Fruit fly (Drosophila melanogaster) whole organism, embryonic: ENCODE results near the gene cd.

Experiments
- Adf1 ChIP-seq: fragments of 200-800 bp; sonication (Bioruptor generic); IDR thresholded peaks from 2 replicates; pipeline ENCODE4 v1.3.6; 2022; ENCODE audit warnings: missing biosample characterization, missing genetic modification characterization
- CG10209 ChIP-seq: fragments of 200-800 bp; sonication (Bioruptor generic); optimal IDR thresholded peaks from 3 replicates; lab custom pipeline; 2017; ENCODE audit warnings: missing biosample characterization, mild to moderate bottlenecking, missing genetic modification characterization, missing genetic modification reagents
- CG10543 ChIP-seq: fragments of 200-800 bp; sonication (Bioruptor generic); optimal IDR thresholded peaks from 3 replicates; lab custom pipeline; 2017; ENCODE audit warnings: missing biosample characterization, mild to moderate bottlenecking, missing genetic modification characterization, moderate library complexity
- CG12219 ChIP-seq: fragments of 200-800 bp; sonication (Bioruptor generic); optimal IDR thresholded peaks from 3 replicates; lab custom pipeline; 2018; ENCODE audit warnings: missing biosample characterization, mild to moderate bottlenecking, missing genetic modification characterization
- CG1233 ChIP-seq: fragments of 200-800 bp; sonication (Bioruptor generic); optimal IDR thresholded peaks from 4 replicates; lab custom pipeline; 2018; ENCODE audit warnings: missing biosample characterization, mild to moderate bottlenecking, missing genetic modification characterization
- CG12942 ChIP-seq: fragments of 200-800 bp; sonication (Bioruptor generic); optimal IDR thresholded peaks from 3 replicates; lab custom pipeline; 2016; ENCODE audit warnings: missing biosample characterization, missing genetic modification characterization
- CG13624 ChIP-seq: fragments of 200-800 bp; sonication (Bioruptor generic); optimal IDR thresholded peaks from 2 replicates; lab custom pipeline; 2016; ENCODE audit warnings: missing biosample characterization, missing genetic modification characterization
- CG14667 ChIP-seq: fragments of 200-800 bp; sonication (Bioruptor generic); IDR thresholded peaks from 2 replicates; pipeline ENCODE4 v1.3.6; 2022; ENCODE audit warnings: missing biosample characterization, missing genetic modification characterization
- CG15514 ChIP-seq: fragments of 200-800 bp; sonication (Bioruptor generic); optimal IDR thresholded peaks from 3 replicates; lab custom pipeline; 2017; ENCODE audit warnings: missing biosample characterization, missing genetic modification characterization, mild to moderate bottlenecking, moderate library complexity, missing genetic modification reagents
- CG17385 ChIP-seq: fragments of 200-800 bp; sonication (Bioruptor generic); optimal IDR thresholded peaks from 3 replicates; lab custom pipeline; 2018; ENCODE audit warnings: missing biosample characterization, mild to moderate bottlenecking, missing genetic modification characterization
- CG1832 ChIP-seq: fragments of 200-800 bp; sonication (Bioruptor generic); optimal IDR thresholded peaks from 2 replicates; lab custom pipeline; 2017; ENCODE audit warnings: missing biosample characterization, mild to moderate bottlenecking, missing genetic modification characterization, inconsistent platforms
- CG2889 ChIP-seq: fragments of 200-800 bp; sonication (Bioruptor generic); IDR thresholded peaks from 3 replicates; pipeline ENCODE4 v1.3.6; 2022; ENCODE audit warnings: missing biosample characterization, missing genetic modification characterization
- CG31441 ChIP-seq: fragments of 200-800 bp; sonication (Bioruptor generic); IDR thresholded peaks from 2 replicates; pipeline ENCODE4 v1.3.6; 2022; ENCODE audit warnings: missing biosample characterization, missing genetic modification characterization
- CG32532 ChIP-seq: fragments of 200-800 bp; sonication (Bioruptor generic); IDR thresholded peaks from 2 replicates; pipeline ENCODE4 v1.3.6; 2022; ENCODE audit warnings: missing biosample characterization, missing genetic modification characterization
- CG34376 ChIP-seq: fragments of 200-800 bp; sonication (Bioruptor generic); optimal IDR thresholded peaks from 2 replicates; lab custom pipeline; 2018; ENCODE audit warnings: missing biosample characterization, mild to moderate bottlenecking, missing genetic modification characterization
- CG3847 ChIP-seq: fragments of 200-800 bp; sonication (Bioruptor generic); IDR thresholded peaks from 2 replicates; pipeline ENCODE4 v1.3.6; 2022; ENCODE audit warnings: missing biosample characterization, missing genetic modification characterization
- CG6813 ChIP-seq: fragments of 200-800 bp; sonication (Bioruptor generic); optimal IDR thresholded peaks from 2 replicates; lab custom pipeline; 2017; ENCODE audit warnings: missing biosample characterization, missing genetic modification characterization, mild to moderate bottlenecking, moderate library complexity, missing genetic modification reagents
- CG7372 ChIP-seq: fragments of 200-800 bp; sonication (Bioruptor generic); IDR thresholded peaks from 2 replicates; pipeline ENCODE4 v1.3.6; 2022; ENCODE audit warnings: missing biosample characterization, missing genetic modification characterization
- CG8290 ChIP-seq, 3 experiments: fragments of 200-800 bp; sonication (Bioruptor generic); optimal IDR thresholded peaks; 2 replicates each; lab custom pipeline; 2016 to 2019; ENCODE audit warnings: missing biosample characterization in 3 of 3, missing genetic modification characterization in 3 of 3, mild to moderate bottlenecking in 2 of 3, moderate library complexity in 1 of 3
- Fer1 ChIP-seq: fragments of 200-800 bp; sonication (Bioruptor generic); optimal IDR thresholded peaks from 2 replicates; lab custom pipeline; 2017; ENCODE audit warnings: missing biosample characterization, mild to moderate bottlenecking, missing genetic modification characterization
- Fer2 ChIP-seq: fragments of 200-800 bp; sonication (Bioruptor generic); optimal IDR thresholded peaks from 2 replicates; lab custom pipeline; 2018; ENCODE audit warnings: missing biosample characterization, mild to moderate bottlenecking, missing genetic modification characterization, moderate library complexity
- Gug ChIP-seq: fragments of 200-800 bp; sonication (Bioruptor generic); IDR thresholded peaks from 4 replicates; pipeline ENCODE4 v1.3.6; 2022; ENCODE audit warnings: missing biosample characterization, missing genetic modification characterization
- H15 ChIP-seq: fragments of 200-800 bp; sonication (Bioruptor generic); IDR thresholded peaks from 3 replicates; pipeline ENCODE4 v1.3.6; 2022; ENCODE audit warnings: missing biosample characterization, missing genetic modification characterization
- HLH54F ChIP-seq: fragments of 200-800 bp; sonication (Bioruptor generic); optimal IDR thresholded peaks from 3 replicates; lab custom pipeline; 2016; ENCODE audit warnings: missing biosample characterization, missing genetic modification characterization
- Hsf ChIP-seq: fragments of 200-800 bp; sonication (Bioruptor generic); optimal IDR thresholded peaks from 3 replicates; lab custom pipeline; 2016; ENCODE audit warnings: missing biosample characterization, missing genetic modification characterization
- Kr ChIP-seq: fragments of 200-800 bp; sonication (Bioruptor generic); optimal IDR thresholded peaks from 2 replicates; lab custom pipeline; 2017; ENCODE audit warnings: missing biosample characterization, mild to moderate bottlenecking, missing genetic modification characterization
- Lpt ChIP-seq: fragments of >200 bp; optimal IDR thresholded peaks from 2 replicates; lab custom pipeline; 2018; ENCODE audit warnings: missing biosample characterization, missing genetic modification characterization
- MTF-1 ChIP-seq: fragments of 200-800 bp; sonication (Bioruptor generic); optimal IDR thresholded peaks from 2 replicates; lab custom pipeline; 2018; ENCODE audit warnings: missing biosample characterization, mild to moderate bottlenecking, missing genetic modification characterization, borderline replicate concordance
- Ravus ChIP-seq: fragments of 200-800 bp; sonication (Bioruptor generic); IDR thresholded peaks from 2 replicates; pipeline ENCODE4 v1.3.6; 2022; ENCODE audit warnings: missing biosample characterization, missing genetic modification characterization
- Sry-δ ChIP-seq: fragments of 200-800 bp; sonication (Bioruptor generic); optimal IDR thresholded peaks from 2 replicates; lab custom pipeline; 2016; ENCODE audit warnings: missing biosample characterization, missing genetic modification characterization
- YL-1 ChIP-seq: fragments of 200-800 bp; sonication (Bioruptor generic); optimal IDR thresholded peaks from 3 replicates; lab custom pipeline; 2017; ENCODE audit warnings: missing biosample characterization, mild to moderate bottlenecking, missing genetic modification characterization
- cg ChIP-seq: fragments of 200-800 bp; sonication (Bioruptor generic); optimal IDR thresholded peaks from 3 replicates; lab custom pipeline; 2019; ENCODE audit warnings: missing biosample characterization, mild to moderate bottlenecking, missing genetic modification characterization, moderate library complexity
- chif ChIP-seq, 2 experiments: fragments of 200-800 bp; sonication (Bioruptor generic); optimal IDR thresholded peaks; 3 replicates each; lab custom pipeline; 2016; ENCODE audit warnings: missing biosample characterization in 2 of 2, missing genetic modification characterization in 2 of 2
- crp ChIP-seq, 2 experiments: fragments of 200-800 bp; sonication (Bioruptor generic); optimal IDR thresholded peaks; 2 replicates in 1 of 2; 3 replicates in 1 of 2; lab custom pipeline; 2017; ENCODE audit warnings: missing biosample characterization in 2 of 2, missing genetic modification characterization in 2 of 2, mild to moderate bottlenecking in 1 of 2, moderate library complexity in 1 of 2
- dan ChIP-seq: fragments of 200-800 bp; sonication (Bioruptor generic); IDR thresholded peaks from 2 replicates; pipeline ENCODE4 v1.3.6; 2022; ENCODE audit warnings: missing biosample characterization, missing genetic modification characterization
- esg ChIP-seq: fragments of 200-800 bp; sonication (Bioruptor generic); conservative IDR thresholded peaks from 2 replicates; pipeline ENCODE4 v1.3.6; 2022; ENCODE audit warnings: missing biosample characterization, missing genetic modification characterization
- hkb ChIP-seq, 2 experiments: fragments of 200-800 bp in 1 of 2; fragments of >200 bp in 1 of 2; sonication (Bioruptor generic) in 1 of 2; IDR thresholded peaks in 1 of 2; optimal IDR thresholded peaks in 1 of 2; 2 replicates each; pipeline versions ENCODE4 v1.3.6 to Lab custom; 2017 to 2022; ENCODE audit warnings: missing biosample characterization in 1 of 2, missing genetic modification characterization in 1 of 2
- jumu ChIP-seq: fragments of 200-800 bp; sonication (Bioruptor generic); optimal IDR thresholded peaks from 3 replicates; lab custom pipeline; 2016; ENCODE audit warnings: missing biosample characterization, missing genetic modification characterization
- klu ChIP-seq: fragments of 200-800 bp; sonication (Bioruptor generic); IDR thresholded peaks from 2 replicates; pipeline ENCODE4 v1.3.6; 2022; ENCODE audit warnings: missing biosample characterization, missing genetic modification characterization
- nerfin-1 ChIP-seq: fragments of 200-800 bp; sonication (Bioruptor generic); optimal IDR thresholded peaks from 3 replicates; lab custom pipeline; 2019; ENCODE audit warnings: missing biosample characterization, mild to moderate bottlenecking, missing genetic modification characterization, moderate library complexity
- nom ChIP-seq: fragments of 200-800 bp; sonication (Bioruptor generic); optimal IDR thresholded peaks from 2 replicates; lab custom pipeline; 2017; ENCODE audit warnings: missing biosample characterization, missing genetic modification characterization, mild to moderate bottlenecking, moderate library complexity, missing genetic modification reagents
- peb ChIP-seq: fragments of 200-800 bp; sonication (Bioruptor generic); IDR thresholded peaks from 2 replicates; pipeline ENCODE4 v1.3.6; 2022; ENCODE audit warnings: missing biosample characterization, missing genetic modification characterization
- phol ChIP-seq: fragments of 200-800 bp; sonication (Bioruptor generic); optimal IDR thresholded peaks from 3 replicates; lab custom pipeline; 2018; ENCODE audit warnings: missing biosample characterization, mild to moderate bottlenecking, missing genetic modification characterization, moderate library complexity
- ranshi ChIP-seq: fragments of 200-800 bp; sonication (Bioruptor generic); IDR thresholded peaks from 2 replicates; pipeline ENCODE4 v1.3.6; 2022; ENCODE audit warnings: missing biosample characterization, missing genetic modification characterization
- ro ChIP-seq: fragments of 200-800 bp; sonication (Bioruptor generic); IDR thresholded peaks from 2 replicates; pipeline ENCODE4 v1.3.6; 2022; ENCODE audit warnings: missing biosample characterization, missing genetic modification characterization
- slou ChIP-seq: fragments of 200-800 bp; sonication (Bioruptor generic); optimal IDR thresholded peaks from 3 replicates; lab custom pipeline; 2016; ENCODE audit warnings: missing biosample characterization, missing genetic modification characterization
- unc-4 ChIP-seq: fragments of 200-800 bp; sonication (Bioruptor generic); IDR thresholded peaks from 2 replicates; pipeline ENCODE4 v1.3.6; 2022; ENCODE audit warnings: missing biosample characterization, missing genetic modification characterization; ENCODE audit not compliant: partially characterized antibody
- zen ChIP-seq: fragments of 200-800 bp; sonication (Bioruptor generic); optimal IDR thresholded peaks from 3 replicates; lab custom pipeline; 2018; ENCODE audit warnings: missing biosample characterization, mild to moderate bottlenecking, missing genetic modification characterization, moderate library complexity

Gene cd

dm6 chr3R:22686336-22686874, 8.4 kb upstream of the cd start, which contains the start of the genes Gclm and CG17625 (continued):
- TF ChIP-seq CG1233 = peak; percentile 52
- peak; percentile 50; the same call in 1 of the 2 replicates for TF ChIP-seq esg (GFP tag; lab: Robert Waterston, UW)
- TF ChIP-seq CG1832 (GFP tag; lab: Kevin White, UChicago) = no peak
- TF ChIP-seq crp (GFP tag; optimal IDR thresholded peaks at IDR 0.05; lab: Kevin White, UChicago) = peak in 1 of 2 experiments; percentile 14
- peak; percentile 36; the same call in 1 of the 2 replicates for TF ChIP-seq peb (GFP tag; lab: Robert Waterston, UW)
- peak; percentile 3 for TF ChIP-seq jumu (GFP tag; lab: Kevin White, UChicago)
- TF ChIP-seq CG15514 (GFP tag; lab: Kevin White, UChicago) = peak; percentile 83
- TF ChIP-seq CG7372 = peak; percentile 27; the same call in 1 of the 2 replicates
- TF ChIP-seq HLH54F (GFP tag; lab: Kevin White, UChicago) = peak; percentile 49
- peak; percentile 24 for TF ChIP-seq CG17385 (GFP tag; lab: Kevin White, UChicago)
- TF ChIP-seq CG32532 (GFP tag; lab: Robert Waterston, UW) = peak; percentile 66
- peak; percentile 37 for TF ChIP-seq nerfin-1 (tag; lab: Kevin White, UChicago)
- TF ChIP-seq nom (GFP tag; lab: Kevin White, UChicago) = no peak
- TF ChIP-seq CG12942 = peak; percentile 4
- no peak for TF ChIP-seq cg (GFP tag; lab: Kevin White, UChicago)
- no peak for TF ChIP-seq Ravus (GFP tag; lab: Robert Waterston, UW)
- TF ChIP-seq CG6813 (GFP tag; lab: Kevin White, UChicago) = peak; percentile 43
- no peak for TF ChIP-seq slou (GFP tag; lab: Kevin White, UChicago)
- TF ChIP-seq CG8290 (GFP tag; optimal IDR thresholded peaks at IDR 0.05; lab: Kevin White, UChicago) = peak; percentile 33
- no peak for TF ChIP-seq CG8290 (tag; optimal IDR thresholded peaks at IDR 0.05; lab: Kevin White, UChicago)
- peak; percentile 31 for TF ChIP-seq CG10543
- TF ChIP-seq Fer1 (GFP tag; lab: Kevin White, UChicago) = peak; percentile 62
- TF ChIP-seq dan = no peak
- TF ChIP-seq CG14667 (GFP tag; lab: Robert Waterston, UW) = peak; percentile 30; the same call in 1 of the 2 replicates
- no peak for TF ChIP-seq Kr
- TF ChIP-seq Sry-δ (GFP tag; lab: Kevin White, UChicago) = peak; percentile 92
- peak; percentile 40 for TF ChIP-seq Adf1 (GFP tag; lab: Robert Waterston, UW)
- TF ChIP-seq hkb (optimal IDR thresholded peaks at IDR 0.05; lab: Kevin White, UChicago) = no peak
- TF ChIP-seq hkb (GFP tag; IDR thresholded peaks at IDR 0.05; lab: Robert Waterston, UW) = peak; percentile 44; the same call in 1 of the 2 replicates
- TF ChIP-seq ro (GFP tag; lab: Robert Waterston, UW) = no peak
- TF ChIP-seq CG3847 = peak; percentile 48
- peak; percentile 59 for TF ChIP-seq CG34376
- TF ChIP-seq phol = peak; percentile 60
- TF ChIP-seq Lpt = no peak
- TF ChIP-seq Hsf (GFP tag; lab: Kevin White, UChicago) = peak; percentile 50
- TF ChIP-seq CG31441 (GFP tag; lab: Robert Waterston, UW) = peak; percentile 52; the same call in 1 of the 2 replicates
- TF ChIP-seq unc-4 = peak; percentile 75
- peak; percentile 15 for TF ChIP-seq zen
- TF ChIP-seq CG2889 (GFP tag; lab: Robert Waterston, UW) = no peak
- peak; percentile 18 to 21 for TF ChIP-seq chif (GFP tag; optimal IDR thresholded peaks at IDR 0.05; lab: Kevin White, UChicago)
- TF ChIP-seq H15 (GFP tag; lab: Robert Waterston, UW) = no peak; the same call in 2 of the 3 replicates
- TF ChIP-seq CG13624 (GFP tag; lab: Kevin White, UChicago) = peak; percentile 26
- peak; percentile 18 for TF ChIP-seq CG12219
- peak; percentile 64 for TF ChIP-seq YL-1 (GFP tag; lab: Kevin White, UChicago)
- TF ChIP-seq CG10209 (GFP tag; lab: Kevin White, UChicago) = peak; percentile 19
- TF ChIP-seq MTF-1 (GFP tag; lab: Kevin White, UChicago) = peak; percentile 7
- TF ChIP-seq Fer2 (tag; lab: Kevin White, UChicago) = no peak
- peak; percentile 6; the same call in 1 of the 4 replicates for TF ChIP-seq Gug
- TF ChIP-seq ranshi (GFP tag; lab: Robert Waterston, UW) = 0 out of 2 replicates have a peak, but pooled peaks have one; percentile 4
- peak; percentile 35; the same call in 1 of the 2 replicates for TF ChIP-seq klu (GFP tag; lab: Robert Waterston, UW)
